Fruit fly (Drosophila melanogaster) whole organism: ENCODE data around the gene CG43446.

ENCODE experiments used
- EcR ChIP-seq, 2 experiments: fragments of >200 bp; optimal IDR thresholded peaks; 2 replicates each; lab custom pipeline; 2017; ENCODE audit warnings: missing biosample characterization in 2 of 2, missing genetic modification characterization in 2 of 2, missing genetic modification reagents in 2 of 2
- pan ChIP-seq: fragments of >200 bp; optimal IDR thresholded peaks from 2 replicates; lab custom pipeline; 2017

DNA sequence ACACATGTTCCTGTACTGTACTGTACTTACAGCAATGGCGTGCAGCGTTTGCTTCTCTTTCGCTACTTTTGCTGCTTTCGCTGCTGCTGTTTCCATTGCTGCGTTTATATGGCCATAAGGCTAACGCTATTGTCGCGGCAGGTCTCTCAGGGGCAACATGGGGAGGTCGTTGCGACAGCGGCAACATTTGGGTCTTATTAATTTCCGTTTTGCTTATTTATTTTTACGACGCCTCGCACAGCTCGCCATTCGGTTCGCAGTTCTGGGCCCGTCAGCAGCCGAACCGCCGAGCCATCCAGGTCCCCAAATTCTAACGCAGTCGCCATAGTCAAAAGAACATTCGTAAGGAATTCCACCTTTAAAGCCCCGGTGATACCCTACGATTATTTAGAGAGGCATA, 11.1 kb downstream of the CG43446 start:
- TF ChIP-seq pan (no peak), EcR (GFP tag; optimal IDR thresholded peaks at IDR 0.05; lab: Kevin White, UChicago) (no peak)
